Worm (Caenorhabditis elegans): ENCODE results near the gene vamp-8.

- TF ChIP-seq hnd-1 (tag; optimal IDR thresholded peaks at IDR 0.05) (no peak), sea-1 (GFP tag; conservative IDR thresholded peaks at IDR 0.05) (no peak), flt-1 (GFP tag; IDR thresholded peaks at IDR 0.05) (no peak), ama-1 (optimal IDR thresholded peaks at IDR 0.05) (no peak), pes-1 (GFP tag; IDR thresholded peaks at IDR 0.05) (no peak), aly-1 (tag; optimal IDR thresholded peaks at IDR 0.05) (no peak), F13C5.2 (tag; optimal IDR thresholded peaks at IDR 0.05) (no peak), tbx-11 (GFP tag; IDR thresholded peaks at IDR 0.05) (no peak), B0310.2 (tag; optimal IDR thresholded peaks at IDR 0.05) (no peak)
Measured at ce11 chrIV:13888164-13888518, 23.1 kb upstream of the vamp-8 start.
